Worm (Caenorhabditis elegans): ENCODE measurements around the gene srg-33.

ce11 chrV:8300935-8301535 lies 9.2 kb downstream of the srg-33 start, which contains the start of gene W02D7.6:
- no peak for TF ChIP-seq lin-13 (GFP tag; optimal IDR thresholded peaks at IDR 0.05)
- no peak for TF ChIP-seq ceh-82 (tag; optimal IDR thresholded peaks at IDR 0.05)
- TF ChIP-seq mdl-1 (tag; optimal IDR thresholded peaks at IDR 0.05), result no peak
- peak in 2 of 3 experiments; percentile 13 to 57 for TF ChIP-seq dpl-1 (GFP tag; optimal IDR thresholded peaks at IDR 0.05)
- peak; percentile 12 for TF ChIP-seq nhr-90 (tag; optimal IDR thresholded peaks at IDR 0.05; ENCODE audit: poor library complexity)
- TF ChIP-seq pqm-1 (tag; optimal IDR thresholded peaks at IDR 0.05), result no peak
- no peak for TF ChIP-seq fkh-8 (tag; optimal IDR thresholded peaks at IDR 0.05)
- TF ChIP-seq C34B4.2 (tag; optimal IDR thresholded peaks at IDR 0.05), result no peak
- TF ChIP-seq hpl-2 (GFP tag; optimal IDR thresholded peaks at IDR 0.05), result no peak
- TF ChIP-seq elt-2 (tag; optimal IDR thresholded peaks at IDR 0.05), result no peak
- no peak for TF ChIP-seq ztf-4 (tag; optimal IDR thresholded peaks at IDR 0.05)
